Fruit fly (Drosophila melanogaster) whole organism, embryonic: Measurements from ENCODE around the gene Dus1.

Experiments used
- Abd-B ChIP-seq: fragments of 200-800 bp; sonication (Bioruptor generic); optimal IDR thresholded peaks from 2 replicates; lab custom pipeline; 2018; ENCODE audit warnings: missing biosample characterization, mild to moderate bottlenecking, missing genetic modification characterization, moderate library complexity
- CG12155 ChIP-seq: fragments of 200-800 bp; sonication (Bioruptor generic); optimal IDR thresholded peaks from 3 replicates; lab custom pipeline; 2016; ENCODE audit warnings: missing biosample characterization, missing genetic modification characterization
- CG14050 ChIP-seq: fragments of 200-800 bp; sonication (Bioruptor generic); IDR thresholded peaks from 3 replicates; pipeline ENCODE4 v1.3.6; 2022; ENCODE audit warnings: missing biosample characterization, missing genetic modification characterization
- CG15011 ChIP-seq: fragments of 200-800 bp; sonication (Bioruptor generic); optimal IDR thresholded peaks from 3 replicates; lab custom pipeline; 2018; ENCODE audit warnings: missing biosample characterization, mild to moderate bottlenecking, missing genetic modification characterization
- CG15073 ChIP-seq: fragments of 200-800 bp; sonication (Bioruptor generic); optimal IDR thresholded peaks from 2 replicates; lab custom pipeline; 2016; ENCODE audit warnings: missing biosample characterization, missing genetic modification characterization
- CG17912 ChIP-seq: fragments of 200-800 bp; sonication (Bioruptor generic); optimal IDR thresholded peaks from 2 replicates; lab custom pipeline; 2018; ENCODE audit warnings: missing biosample characterization, mild to moderate bottlenecking, missing genetic modification characterization
- CG31224 ChIP-seq: fragments of 200-800 bp; sonication (Bioruptor generic); IDR thresholded peaks from 2 replicates; pipeline ENCODE4 v1.3.6; 2022; ENCODE audit warnings: missing biosample characterization, missing genetic modification characterization
- CG32767 ChIP-seq: fragments of 200-800 bp; sonication (Bioruptor generic); IDR thresholded peaks from 2 replicates; pipeline ENCODE4 v1.3.6; 2022; ENCODE audit warnings: missing biosample characterization, missing genetic modification characterization
- CG33557 ChIP-seq: fragments of 200-800 bp; sonication (Bioruptor generic); optimal IDR thresholded peaks from 2 replicates; lab custom pipeline; 2019; ENCODE audit warnings: missing biosample characterization, mild to moderate bottlenecking, missing genetic modification characterization, moderate library complexity
- CG5953 ChIP-seq: fragments of 200-800 bp; sonication (Bioruptor generic); IDR thresholded peaks from 2 replicates; pipeline ENCODE4 v1.3.6; 2022; ENCODE audit warnings: missing biosample characterization, missing genetic modification characterization
- CG6254 ChIP-seq: fragments of 200-800 bp; sonication (Bioruptor generic); optimal IDR thresholded peaks from 3 replicates; lab custom pipeline; 2017; ENCODE audit warnings: mild to moderate bottlenecking, missing biosample characterization, missing genetic modification reagents, missing genetic modification characterization
- CG7987 ChIP-seq: fragments of 200-800 bp; sonication (Bioruptor generic); optimal IDR thresholded peaks from 2 replicates; lab custom pipeline; 2018; ENCODE audit warnings: missing biosample characterization, mild to moderate bottlenecking, missing genetic modification characterization, moderate library complexity
- CG8478 ChIP-seq: fragments of >200 bp; optimal IDR thresholded peaks from 2 replicates; lab custom pipeline; 2018
- Chrac-16 ChIP-seq: fragments of 200-800 bp; sonication (Bioruptor generic); optimal IDR thresholded peaks from 3 replicates; lab custom pipeline; 2016; ENCODE audit warnings: missing biosample characterization, missing genetic modification characterization
- D19A ChIP-seq: fragments of 200-800 bp; optimal IDR thresholded peaks from 3 replicates; lab custom pipeline; 2019; ENCODE audit warnings: missing biosample characterization, mild to moderate bottlenecking, missing genetic modification characterization, moderate library complexity
- Dll ChIP-seq: fragments of 200-800 bp; sonication (Bioruptor generic); IDR thresholded peaks from 4 replicates; pipeline ENCODE4 v1.3.6; 2022; ENCODE audit warnings: missing biosample characterization, missing genetic modification characterization; ENCODE audit not compliant: partially characterized antibody
- Hr3 ChIP-seq: fragments of 200-800 bp; sonication (Bioruptor generic); optimal IDR thresholded peaks from 3 replicates; lab custom pipeline; 2016; ENCODE audit warnings: missing biosample characterization, missing genetic modification characterization
- Lim3 ChIP-seq: fragments of 200-800 bp; sonication (Bioruptor generic); IDR thresholded peaks from 2 replicates; pipeline ENCODE4 v1.3.6; 2022; ENCODE audit warnings: missing biosample characterization, missing genetic modification characterization
- MBD-R2 ChIP-seq: fragments of 200-800 bp; sonication (Bioruptor generic); IDR thresholded peaks from 2 replicates; pipeline ENCODE4 v1.3.6; 2022; ENCODE audit warnings: missing biosample characterization, missing genetic modification characterization
- MTF-1 ChIP-seq: fragments of 200-800 bp; sonication (Bioruptor generic); optimal IDR thresholded peaks from 2 replicates; lab custom pipeline; 2018; ENCODE audit warnings: missing biosample characterization, mild to moderate bottlenecking, missing genetic modification characterization, borderline replicate concordance
- Meics ChIP-seq: fragments of 200-800 bp; sonication (Bioruptor generic); optimal IDR thresholded peaks from 2 replicates; lab custom pipeline; 2017; ENCODE audit warnings: missing biosample characterization, mild to moderate bottlenecking, missing genetic modification characterization
- Mrtf ChIP-seq: fragments of 200-800 bp; sonication (Bioruptor generic); IDR thresholded peaks from 3 replicates; pipeline ENCODE4 v1.3.6; 2022; ENCODE audit warnings: missing biosample characterization, missing genetic modification characterization
- Opbp ChIP-seq: fragments of 200-800 bp; sonication (Bioruptor generic); IDR thresholded peaks from 3 replicates; pipeline ENCODE4 v1.3.6; 2022; ENCODE audit warnings: missing biosample characterization, missing genetic modification characterization; ENCODE audit not compliant: partially characterized antibody
- Rx ChIP-seq: fragments of 200-800 bp; sonication (Bioruptor generic); IDR thresholded peaks from 2 replicates; pipeline ENCODE4 v1.3.6; 2022; ENCODE audit warnings: missing biosample characterization, missing genetic modification characterization
- Side ChIP-seq: fragments of 200-800 bp; sonication (Bioruptor generic); optimal IDR thresholded peaks from 2 replicates; lab custom pipeline; 2016; ENCODE audit warnings: missing biosample characterization, missing genetic modification characterization
- Sox102F ChIP-seq: fragments of 200-800 bp; sonication (Bioruptor generic); optimal IDR thresholded peaks from 2 replicates; lab custom pipeline; 2018; ENCODE audit warnings: missing biosample characterization, mild to moderate bottlenecking, missing genetic modification characterization, moderate library complexity
- ac ChIP-seq: fragments of 200-800 bp; sonication (Bioruptor generic); optimal IDR thresholded peaks from 3 replicates; lab custom pipeline; 2017; ENCODE audit warnings: missing biosample characterization, mild to moderate bottlenecking, missing genetic modification characterization
- ase ChIP-seq: fragments of 200-800 bp; sonication (Bioruptor generic); IDR thresholded peaks from 3 replicates; pipeline ENCODE4 v1.3.6; 2022; ENCODE audit warnings: missing biosample characterization, missing genetic modification characterization
- bowl ChIP-seq: fragments of 200-800 bp; sonication (Bioruptor generic); IDR thresholded peaks from 2 replicates; pipeline ENCODE4 v1.3.6; 2022; ENCODE audit warnings: missing biosample characterization, missing genetic modification characterization
- br ChIP-seq: fragments of >200 bp; optimal IDR thresholded peaks from 2 replicates; lab custom pipeline; 2017
- bsh ChIP-seq, 2 experiments: fragments of 200-800 bp; sonication (Bioruptor generic); optimal IDR thresholded peaks; 2 replicates each; lab custom pipeline; 2017 to 2018; ENCODE audit warnings: mild to moderate bottlenecking in 2 of 2, missing biosample characterization in 2 of 2, missing genetic modification characterization in 2 of 2, moderate library complexity in 1 of 2
- cas ChIP-seq: fragments of 200-800 bp; sonication (Bioruptor generic); IDR thresholded peaks from 2 replicates; pipeline ENCODE4 v1.3.6; 2022; ENCODE audit warnings: missing biosample characterization, missing genetic modification characterization
- da ChIP-seq: fragments of 200-800 bp; sonication (Bioruptor generic); optimal IDR thresholded peaks from 2 replicates; lab custom pipeline; 2016; ENCODE audit warnings: missing biosample characterization, missing genetic modification characterization
- fru ChIP-seq: fragments of >200 bp; optimal IDR thresholded peaks from 2 replicates; lab custom pipeline; 2017
- gce ChIP-seq: fragments of 200-800 bp; sonication (Bioruptor generic); IDR thresholded peaks from 3 replicates; pipeline ENCODE4 v1.3.6; 2022; ENCODE audit warnings: missing biosample characterization, missing genetic modification characterization
- gro ChIP-seq: fragments of 200-800 bp; sonication (Bioruptor generic); optimal IDR thresholded peaks from 2 replicates; lab custom pipeline; 2016; ENCODE audit warnings: missing biosample characterization, missing genetic modification characterization
- gsb ChIP-seq: fragments of 200-800 bp; sonication (Bioruptor generic); IDR thresholded peaks from 2 replicates; pipeline ENCODE4 v1.3.6; 2022; ENCODE audit warnings: missing biosample characterization, missing genetic modification characterization
- hkb ChIP-seq, 2 experiments: fragments of 200-800 bp in 1 of 2; fragments of >200 bp in 1 of 2; sonication (Bioruptor generic) in 1 of 2; IDR thresholded peaks in 1 of 2; optimal IDR thresholded peaks in 1 of 2; 2 replicates each; pipeline versions ENCODE4 v1.3.6 to Lab custom; 2017 to 2022; ENCODE audit warnings: missing biosample characterization in 1 of 2, missing genetic modification characterization in 1 of 2
- ind ChIP-seq: fragments of 200-800 bp; sonication (Bioruptor generic); optimal IDR thresholded peaks from 3 replicates; lab custom pipeline; 2016; ENCODE audit warnings: missing biosample characterization, missing genetic modification characterization
- lov ChIP-seq, 2 experiments: fragments of 200-800 bp in 1 of 2; fragments of >200 bp in 1 of 2; sonication (Bioruptor generic) in 1 of 2; IDR thresholded peaks in 1 of 2; optimal IDR thresholded peaks in 1 of 2; 2 replicates in 1 of 2; 3 replicates in 1 of 2; pipeline versions ENCODE4 v1.3.6 to Lab custom; 2017 to 2022; ENCODE audit warnings: missing biosample characterization in 1 of 2, missing genetic modification characterization in 1 of 2
- mam ChIP-seq: fragments of 200-800 bp; sonication (Bioruptor generic); optimal IDR thresholded peaks from 3 replicates; lab custom pipeline; 2016; ENCODE audit warnings: missing biosample characterization, missing genetic modification characterization
- nerfin-2 ChIP-seq: fragments of 200-800 bp; sonication (Bioruptor generic); IDR thresholded peaks from 2 replicates; pipeline ENCODE4 v1.3.6; 2022; ENCODE audit warnings: missing biosample characterization, missing genetic modification characterization; ENCODE audit not compliant: partially characterized antibody
- nmo ChIP-seq: fragments of 200-800 bp; sonication (Bioruptor generic); optimal IDR thresholded peaks from 2 replicates; lab custom pipeline; 2018; ENCODE audit warnings: missing biosample characterization, mild to moderate bottlenecking, missing genetic modification characterization, moderate library complexity
- peb ChIP-seq: fragments of 200-800 bp; sonication (Bioruptor generic); IDR thresholded peaks from 2 replicates; pipeline ENCODE4 v1.3.6; 2022; ENCODE audit warnings: missing biosample characterization, missing genetic modification characterization
- pros ChIP-seq: fragments of 200-800 bp; sonication (Bioruptor generic); optimal IDR thresholded peaks from 3 replicates; lab custom pipeline; 2019; ENCODE audit warnings: missing biosample characterization, mild to moderate bottlenecking, missing genetic modification characterization, moderate library complexity
- run ChIP-seq: fragments of 200-800 bp; sonication (Bioruptor generic); optimal IDR thresholded peaks from 3 replicates; lab custom pipeline; 2018; ENCODE audit warnings: missing biosample characterization, mild to moderate bottlenecking, missing genetic modification characterization
- toy ChIP-seq: fragments of 200-800 bp; sonication (Bioruptor generic); IDR thresholded peaks from 2 replicates; pipeline ENCODE4 v1.3.6; 2022; ENCODE audit warnings: missing biosample characterization, missing genetic modification characterization
- unc-4 ChIP-seq: fragments of 200-800 bp; sonication (Bioruptor generic); IDR thresholded peaks from 2 replicates; pipeline ENCODE4 v1.3.6; 2022; ENCODE audit warnings: missing biosample characterization, missing genetic modification characterization; ENCODE audit not compliant: partially characterized antibody
- wdn ChIP-seq: fragments of 200-800 bp; sonication (Bioruptor generic); IDR thresholded peaks from 2 replicates; pipeline ENCODE4 v1.3.6; 2022; ENCODE audit warnings: missing biosample characterization, missing genetic modification characterization

Gene Dus1

dm6 chr2L:294452-295362 is 23.2 kb upstream of the Dus1 start, which contains the start of the genes U2af38 and Stip1 (continued):
- TF ChIP-seq Dll (GFP tag; lab: Robert Waterston, UW) (peak; percentile 82), nerfin-2 (peak; percentile 43; the same call in 1 of the 2 replicates), Lim3 (GFP tag; lab: Robert Waterston, UW) (no peak), ac (GFP tag; lab: Kevin White, UChicago) (no peak), CG5953 (GFP tag; lab: Robert Waterston, UW) (no peak), Opbp (peak; percentile 4; the same call in 1 of the 3 replicates), Hr3 (GFP tag; lab: Kevin White, UChicago) (peak; percentile 8), gro (no peak), MBD-R2 (peak; percentile 55), ind (peak; percentile 4), MTF-1 (GFP tag; lab: Kevin White, UChicago) (no peak), Sox102F (GFP tag; lab: Kevin White, UChicago) (no peak), gce (GFP tag; lab: Robert Waterston, UW) (no peak), pros (GFP tag; lab: Kevin White, UChicago) (no peak), fru (lab: Kevin White, UChicago) (no peak), peb (GFP tag; lab: Robert Waterston, UW) (no peak), toy (GFP tag; lab: Robert Waterston, UW) (no peak), CG17912 (GFP tag; lab: Kevin White, UChicago) (no peak), br (lab: Kevin White, UChicago) (no peak), CG7987 (GFP tag; lab: Kevin White, UChicago) (no peak), Chrac-16 (GFP tag; lab: Kevin White, UChicago) (peak; percentile 2), Rx (no peak), CG32767 (GFP tag; lab: Robert Waterston, UW) (no peak), Mrtf (GFP tag; lab: Robert Waterston, UW) (no peak), cas (GFP tag; lab: Robert Waterston, UW) (no peak), CG15011 (GFP tag; lab: Kevin White, UChicago) (no peak), lov (optimal IDR thresholded peaks at IDR 0.05; lab: Kevin White, UChicago) (no peak), lov (GFP tag; IDR thresholded peaks at IDR 0.05; lab: Robert Waterston, UW) (no peak), bsh (GFP tag; optimal IDR thresholded peaks at IDR 0.05; lab: Kevin White, UChicago) (no peak), wdn (GFP tag; lab: Robert Waterston, UW) (no peak), CG33557 (GFP tag; lab: Kevin White, UChicago) (no peak), D19A (tag; lab: Kevin White, UChicago) (peak; percentile 15), CG12155 (GFP tag; lab: Kevin White, UChicago) (no peak), CG31224 (no peak), mam (GFP tag; lab: Kevin White, UChicago) (peak; percentile 15), Abd-B (GFP tag; lab: Kevin White, UChicago) (no peak), CG14050 (GFP tag; lab: Robert Waterston, UW) (no peak), unc-4 (GFP tag; lab: Robert Waterston, UW) (peak; percentile 76), bowl (GFP tag; lab: Robert Waterston, UW) (no peak), nmo (GFP tag; lab: Kevin White, UChicago) (peak; percentile 36), CG15073 (GFP tag; lab: Kevin White, UChicago) (no peak), Side (GFP tag; lab: Kevin White, UChicago) (no peak), CG6254 (GFP tag; lab: Kevin White, UChicago) (no peak), CG8478 (no peak), da (no peak), hkb (optimal IDR thresholded peaks at IDR 0.05; lab: Kevin White, UChicago) (no peak), hkb (GFP tag; IDR thresholded peaks at IDR 0.05; lab: Robert Waterston, UW) (no peak), gsb (GFP tag; lab: Robert Waterston, UW) (no peak), Meics (no peak), ase (GFP tag; lab: Robert Waterston, UW) (no peak), run (tag; lab: Kevin White, UChicago) (no peak)
